Worm (Caenorhabditis elegans) whole organism, young adult: ENCODE data around the gene T23F11.11.

ENCODE experiments used
- C06A6.2 ChIP-seq: fragments of 200-800 bp; sonication (Bioruptor generic); conservative IDR thresholded peaks from 2 replicates; pipeline ENCODE4 v1.3.6; 2022; ENCODE audit warnings: missing genetic modification characterization, missing compliant biosample characterization
- F33H1.4 ChIP-seq: fragments of 200-800 bp; sonication (Bioruptor generic); IDR thresholded peaks from 2 replicates; pipeline ENCODE4 v1.3.6; 2022; ENCODE audit warnings: missing genetic modification reagents, missing genetic modification characterization, missing compliant biosample characterization
- F37B4.10 ChIP-seq: fragments of 200-800 bp; sonication (Bioruptor generic); IDR thresholded peaks from 2 replicates; pipeline ENCODE4 v1.3.6; 2022; ENCODE audit warnings: missing genetic modification characterization, missing compliant biosample characterization
- K11D2.4 ChIP-seq: fragments of 200-800 bp; sonication (Bioruptor generic); IDR thresholded peaks from 2 replicates; pipeline ENCODE4 v1.3.6; 2022; ENCODE audit warnings: missing genetic modification reagents, missing genetic modification characterization, missing compliant biosample characterization
- T26A5.8 ChIP-seq: sonication (generic microtip); optimal IDR thresholded peaks from 2 replicates; lab custom pipeline; 2016; ENCODE audit warnings: missing genetic modification characterization, missing compliant biosample characterization
- Y56A3A.18 ChIP-seq: fragments of 200-800 bp; sonication (Bioruptor generic); IDR thresholded peaks from 2 replicates; pipeline ENCODE4 v1.3.6; 2022; ENCODE audit warnings: missing genetic modification reagents, missing genetic modification characterization, missing compliant biosample characterization
- ZK185.1 ChIP-seq: sonication (generic microtip); optimal IDR thresholded peaks from 2 replicates; lab custom pipeline; 2016; ENCODE audit warnings: mild to moderate bottlenecking, missing genetic modification characterization, missing compliant biosample characterization; ENCODE audit not compliant: poor library complexity, severe bottlenecking
- akir-1 ChIP-seq: fragments of 200-800 bp; sonication (Bioruptor generic); optimal IDR thresholded peaks from 2 replicates; lab custom pipeline; 2018; ENCODE audit warnings: mild to moderate bottlenecking, missing genetic modification characterization, moderate library complexity, missing compliant biosample characterization
- athp-1 ChIP-seq: sonication (generic microtip); optimal IDR thresholded peaks from 2 replicates; lab custom pipeline; 2017; ENCODE audit warnings: mild to moderate bottlenecking, missing genetic modification characterization, missing compliant biosample characterization
- ccch-3 ChIP-seq: fragments of 200-800 bp; sonication (Bioruptor generic); optimal IDR thresholded peaks from 2 replicates; lab custom pipeline; 2018; ENCODE audit warnings: mild to moderate bottlenecking, missing genetic modification characterization, missing compliant biosample characterization
- cebp-1 ChIP-seq, 2 experiments: fragments of 200-800 bp in 1 of 2; sonication (Bioruptor generic) in 1 of 2; sonication (generic microtip) in 1 of 2; IDR thresholded peaks in 1 of 2; optimal IDR thresholded peaks in 1 of 2; 2 replicates each; pipeline versions ENCODE4 v1.3.6 to Lab custom; 2017 to 2022; ENCODE audit warnings: missing compliant biosample characterization in 2 of 2, missing genetic modification characterization in 2 of 2, mild to moderate bottlenecking in 1 of 2, missing genetic modification reagents in 1 of 2, moderate library complexity in 1 of 2
- ceh-100 ChIP-seq: fragments of 200-800 bp; sonication (Bioruptor generic); IDR thresholded peaks from 2 replicates; pipeline ENCODE4 v1.3.6; 2022; ENCODE audit warnings: missing genetic modification reagents, missing genetic modification characterization, missing compliant biosample characterization
- ceh-91 ChIP-seq: fragments of 200-800 bp; sonication (Bioruptor generic); IDR thresholded peaks from 2 replicates; pipeline ENCODE4 v1.3.6; 2022; ENCODE audit warnings: missing genetic modification reagents, missing genetic modification characterization, missing compliant biosample characterization
- dox-1 ChIP-seq: fragments of 200-800 bp; sonication (Bioruptor generic); IDR thresholded peaks from 2 replicates; pipeline ENCODE4 v1.3.6; 2022; ENCODE audit warnings: missing genetic modification reagents, missing genetic modification characterization, missing compliant biosample characterization
- efl-1 ChIP-seq: fragments of 150-350 bp; optimal IDR thresholded peaks from 2 replicates; lab custom pipeline; 2014; ENCODE audit warnings: missing biosample characterization, missing genetic modification reagents, missing genetic modification characterization
- egl-18 ChIP-seq: fragments of 200-800 bp; sonication (Bioruptor generic); IDR thresholded peaks from 2 replicates; pipeline ENCODE4 v1.3.6; 2022; ENCODE audit warnings: missing genetic modification reagents, missing genetic modification characterization, missing compliant biosample characterization
- ets-4 ChIP-seq: fragments of 200-800 bp; sonication (Bioruptor generic); optimal IDR thresholded peaks from 2 replicates; lab custom pipeline; 2018; ENCODE audit warnings: mild to moderate bottlenecking, missing genetic modification characterization, missing compliant biosample characterization
- gei-17 ChIP-seq: fragments of 200-800 bp; sonication (Bioruptor generic); optimal IDR thresholded peaks from 2 replicates; lab custom pipeline; 2018; ENCODE audit warnings: mild to moderate bottlenecking, missing genetic modification characterization, missing compliant biosample characterization
- hlh-26 ChIP-seq: fragments of 200-800 bp; sonication (Bioruptor generic); conservative IDR thresholded peaks from 2 replicates; pipeline ENCODE4 v1.3.6; 2022; ENCODE audit warnings: missing genetic modification reagents, missing genetic modification characterization, missing compliant biosample characterization
- hmg-20 ChIP-seq: fragments of 200-800 bp; sonication (Bioruptor generic); IDR thresholded peaks from 2 replicates; pipeline ENCODE4 v1.3.6; 2022; ENCODE audit warnings: missing genetic modification reagents, missing genetic modification characterization, missing compliant biosample characterization
- let-607 ChIP-seq, 2 experiments: fragments of 200-800 bp in 1 of 2; sonication (Bioruptor generic) in 1 of 2; sonication (generic microtip) in 1 of 2; optimal IDR thresholded peaks; 2 replicates each; lab custom pipeline; 2016 to 2018; ENCODE audit warnings: mild to moderate bottlenecking in 2 of 2, missing compliant biosample characterization in 2 of 2, missing genetic modification characterization in 2 of 2, moderate library complexity in 2 of 2, missing genotype in 1 of 2
- lsy-27 ChIP-seq: sonication (generic microtip); optimal IDR thresholded peaks from 2 replicates; lab custom pipeline; 2017; ENCODE audit warnings: missing genetic modification characterization, mild to moderate bottlenecking, missing compliant biosample characterization, antibody characterized with exemption, missing genotype, borderline replicate concordance; ENCODE audit not compliant: insufficient read depth
- madf-6 ChIP-seq: fragments of 200-800 bp; sonication (Bioruptor generic); IDR thresholded peaks from 2 replicates; pipeline ENCODE4 v1.3.6; 2022; ENCODE audit warnings: missing genetic modification reagents, missing genetic modification characterization, missing compliant biosample characterization
- mcd-1 ChIP-seq: fragments of 200-800 bp; sonication (Bioruptor generic); IDR thresholded peaks from 2 replicates; pipeline ENCODE4 v1.3.6; 2022; ENCODE audit warnings: missing genetic modification reagents, missing genetic modification characterization, missing compliant biosample characterization
- nfya-1 ChIP-seq: sonication (generic microtip); optimal IDR thresholded peaks from 2 replicates; lab custom pipeline; 2017; ENCODE audit warnings: antibody characterized with exemption, missing compliant biosample characterization, missing genetic modification characterization, borderline replicate concordance; ENCODE audit not compliant: insufficient read depth
- nfyb-1 ChIP-seq: fragments of 200-800 bp; sonication (Bioruptor generic); IDR thresholded peaks from 2 replicates; pipeline ENCODE4 v1.3.6; 2022; ENCODE audit warnings: missing genetic modification reagents, missing genetic modification characterization, missing compliant biosample characterization
- nhr-179 ChIP-seq: sonication (generic microtip); optimal IDR thresholded peaks from 2 replicates; lab custom pipeline; 2016; ENCODE audit warnings: mild to moderate bottlenecking, missing genetic modification characterization, missing compliant biosample characterization
- nhr-80 ChIP-seq: sonication (generic microtip); optimal IDR thresholded peaks from 2 replicates; lab custom pipeline; 2016; ENCODE audit warnings: missing genetic modification characterization, missing compliant biosample characterization
- nhr-90 ChIP-seq: sonication (generic microtip); optimal IDR thresholded peaks from 2 replicates; lab custom pipeline; 2016; ENCODE audit warnings: missing genotype, mild to moderate bottlenecking, missing genetic modification characterization, missing compliant biosample characterization
- pha-4 ChIP-seq: fragments of 150-350 bp; sonication (generic microtip); optimal IDR thresholded peaks from 2 replicates; lab custom pipeline; 2014; ENCODE audit warnings: missing biosample characterization, missing genetic modification reagents, missing genetic modification characterization
- rec-8 ChIP-seq, 2 experiments: sonication (generic microtip); optimal IDR thresholded peaks; 2 replicates each; lab custom pipeline; 2016; ENCODE audit warnings: mild to moderate bottlenecking in 2 of 2, missing genetic modification characterization in 2 of 2, missing genetic modification reagents in 2 of 2, missing genotype in 2 of 2, missing biosample characterization in 1 of 2, missing compliant biosample characterization in 1 of 2, moderate library complexity in 1 of 2
- repo-1 ChIP-seq: sonication (generic microtip); optimal IDR thresholded peaks from 2 replicates; lab custom pipeline; 2017; ENCODE audit warnings: mild to moderate bottlenecking, missing genetic modification characterization, missing compliant biosample characterization
- snpc-3.4 ChIP-seq: sonication (generic microtip); optimal IDR thresholded peaks from 2 replicates; lab custom pipeline; 2017; ENCODE audit warnings: missing genetic modification characterization, mild to moderate bottlenecking, missing compliant biosample characterization, antibody characterized with exemption, moderate library complexity, missing genotype, missing genetic modification reagents
- tlf-1 ChIP-seq: fragments of 200-800 bp; sonication (Bioruptor generic); optimal IDR thresholded peaks from 2 replicates; lab custom pipeline; 2018; ENCODE audit warnings: mild to moderate bottlenecking, missing genetic modification characterization, missing compliant biosample characterization
- ztf-18 ChIP-seq: sonication (generic microtip); optimal IDR thresholded peaks from 2 replicates; lab custom pipeline; 2016; ENCODE audit warnings: missing genotype, mild to moderate bottlenecking, missing genetic modification characterization, missing compliant biosample characterization
- ztf-22 ChIP-seq: fragments of 200-800 bp; sonication (Bioruptor generic); optimal IDR thresholded peaks from 2 replicates; lab custom pipeline; 2018; ENCODE audit warnings: mild to moderate bottlenecking, missing genetic modification characterization, moderate library complexity, missing compliant biosample characterization
- ztf-26 ChIP-seq: sonication (generic microtip); optimal IDR thresholded peaks from 2 replicates; lab custom pipeline; 2017; ENCODE audit warnings: missing genetic modification characterization, missing compliant biosample characterization
- ztf-28 ChIP-seq: fragments of 200-800 bp; sonication (Bioruptor generic); IDR thresholded peaks from 2 replicates; pipeline ENCODE4 v1.3.6; 2022; ENCODE audit warnings: missing genetic modification reagents, missing genetic modification characterization, missing compliant biosample characterization
- ztf-3 ChIP-seq: fragments of 200-800 bp; sonication (Bioruptor generic); optimal IDR thresholded peaks from 2 replicates; lab custom pipeline; 2018; ENCODE audit warnings: mild to moderate bottlenecking, missing genetic modification characterization, missing compliant biosample characterization
- ztf-6 ChIP-seq: fragments of 200-800 bp; sonication (Bioruptor generic); IDR thresholded peaks from 2 replicates; pipeline ENCODE4 v1.3.6; 2022; ENCODE audit warnings: missing genetic modification reagents, missing genetic modification characterization, missing compliant biosample characterization

Gene T23F11.11

ce11 chrIII:4693281-4693680 lies 21.9 kb upstream of the T23F11.11 start, which contains the start of gene nifk-1 (continued):
- TF ChIP-seq snpc-3.4 (tag; lab: Kevin White, UChicago) (peak; percentile 23), pha-4 (tag; lab: Kevin White, UChicago) (no peak), hmg-20 (GFP tag; lab: Robert Waterston, UW) (no peak), dox-1 (GFP tag; lab: Robert Waterston, UW) (peak; percentile 84), F33H1.4 (GFP tag; lab: Robert Waterston, UW) (peak; percentile 44), akir-1 (GFP tag; lab: Kevin White, UChicago) (no peak), efl-1 (GFP tag; lab: Kevin White, UChicago) (peak; percentile 56), ztf-28 (GFP tag; lab: Robert Waterston, UW) (no peak), ets-4 (no peak), rec-8 (tag; optimal IDR thresholded peaks at IDR 0.05; lab: Kevin White, UChicago) (no peak), mcd-1 (GFP tag; lab: Robert Waterston, UW) (peak; percentile 67), ztf-18 (tag; lab: Kevin White, UChicago) (peak; percentile 95), repo-1 (tag; lab: Kevin White, UChicago) (no peak), F37B4.10 (GFP tag; lab: Robert Waterston, UW) (no peak), nhr-179 (tag; lab: Kevin White, UChicago) (no peak), ZK185.1 (tag; lab: Kevin White, UChicago) (peak; percentile 7), madf-6 (peak; percentile 65), let-607 (tag; optimal IDR thresholded peaks at IDR 0.05; lab: Kevin White, UChicago) (peak in 1 of 2 experiments; percentile 22), athp-1 (tag; lab: Kevin White, UChicago) (no peak), ztf-3 (GFP tag; lab: Kevin White, UChicago) (no peak), gei-17 (GFP tag; lab: Kevin White, UChicago) (no peak), ztf-26 (tag; lab: Kevin White, UChicago) (no peak), nhr-90 (tag; lab: Kevin White, UChicago) (no peak), tlf-1 (GFP tag; lab: Kevin White, UChicago) (peak; percentile 3), cebp-1 (GFP tag; IDR thresholded peaks at IDR 0.05; lab: Robert Waterston, UW) (no peak), cebp-1 (tag; optimal IDR thresholded peaks at IDR 0.05; lab: Kevin White, UChicago) (peak; percentile 58), nhr-80 (tag; lab: Kevin White, UChicago) (peak; percentile 79), ztf-22 (GFP tag; lab: Kevin White, UChicago) (no peak), T26A5.8 (no peak), ztf-6 (GFP tag; lab: Robert Waterston, UW) (no peak), egl-18 (GFP tag; lab: Robert Waterston, UW) (no peak), C06A6.2 (GFP tag; lab: Robert Waterston, UW) (no peak), nfyb-1 (peak; percentile 56; the same call in 1 of the 2 replicates), hlh-26 (GFP tag; lab: Robert Waterston, UW) (no peak), Y56A3A.18 (GFP tag; lab: Robert Waterston, UW) (no peak), nfya-1 (tag; lab: Kevin White, UChicago) (no peak), K11D2.4 (GFP tag; lab: Robert Waterston, UW) (no peak), ceh-100 (GFP tag; lab: Robert Waterston, UW) (no peak), ccch-3 (GFP tag; lab: Kevin White, UChicago) (no peak), lsy-27 (tag; lab: Kevin White, UChicago) (no peak), ceh-91 (GFP tag; lab: Robert Waterston, UW) (no peak)
